Fruit fly (Drosophila melanogaster): ENCODE results near the gene CG13293.

- TF ChIP-seq zen2 (GFP tag; IDR thresholded peaks at IDR 0.05; ENCODE audit: partially characterized antibody) (no peak), Xbp1 (GFP tag; optimal IDR thresholded peaks at IDR 0.05) (no peak), sug (tag; optimal IDR thresholded peaks at IDR 0.05) (no peak), Six4 (GFP tag; optimal IDR thresholded peaks at IDR 0.05) (no peak), Mes4 (GFP tag; optimal IDR thresholded peaks at IDR 0.05) (no peak)
Observed at dm6 chr3L:6034916-6035315, 47.8 kb upstream of the CG13293 start, which contains the start of gene yip7.
